Fruit fly (Drosophila melanogaster) whole organism, embryonic: Measurements from ENCODE around the gene Cdc6.

Experiments
- ATbp ChIP-seq: fragments of 200-800 bp; sonication (Bioruptor generic); optimal IDR thresholded peaks from 2 replicates; lab custom pipeline; 2017; ENCODE audit warnings: missing biosample characterization, mild to moderate bottlenecking, missing genetic modification characterization, missing genetic modification reagents
- Asciz ChIP-seq: fragments of 200-800 bp; sonication (Bioruptor generic); optimal IDR thresholded peaks from 2 replicates; lab custom pipeline; 2017; ENCODE audit warnings: missing biosample characterization, mild to moderate bottlenecking, missing genetic modification characterization, missing genetic modification reagents
- Atf3 ChIP-seq: fragments of 200-800 bp; sonication (Bioruptor generic); optimal IDR thresholded peaks from 3 replicates; lab custom pipeline; 2016; ENCODE audit warnings: missing biosample characterization, missing genetic modification characterization
- Bteb2 ChIP-seq: fragments of 200-800 bp; sonication (Bioruptor generic); optimal IDR thresholded peaks from 2 replicates; lab custom pipeline; 2016; ENCODE audit warnings: missing biosample characterization, missing genetic modification characterization
- CG11723 ChIP-seq: fragments of 200-800 bp; sonication (Bioruptor generic); optimal IDR thresholded peaks from 2 replicates; lab custom pipeline; 2017; ENCODE audit warnings: missing biosample characterization, mild to moderate bottlenecking, missing genetic modification characterization
- CG17186 ChIP-seq: fragments of 200-800 bp; sonication (Bioruptor generic); optimal IDR thresholded peaks from 3 replicates; lab custom pipeline; 2017; ENCODE audit warnings: missing biosample characterization, missing genetic modification reagents, missing genetic modification characterization
- CG17359 ChIP-seq: fragments of 200-800 bp; sonication (Bioruptor generic); optimal IDR thresholded peaks from 3 replicates; lab custom pipeline; 2018; ENCODE audit warnings: missing biosample characterization, mild to moderate bottlenecking, missing genetic modification characterization, moderate library complexity
- CG17612 ChIP-seq: fragments of 200-800 bp; sonication (Bioruptor generic); IDR thresholded peaks from 2 replicates; pipeline ENCODE4 v1.3.6; 2022; ENCODE audit warnings: missing biosample characterization, missing genetic modification characterization
- CG18262 ChIP-seq: fragments of 200-800 bp; optimal IDR thresholded peaks from 3 replicates; lab custom pipeline; 2019; ENCODE audit warnings: missing biosample characterization, mild to moderate bottlenecking, missing genetic modification characterization, moderate library complexity
- CG18599 ChIP-seq: fragments of 200-800 bp; sonication (Bioruptor generic); optimal IDR thresholded peaks from 3 replicates; lab custom pipeline; 2017; ENCODE audit warnings: missing biosample characterization, missing genetic modification characterization, mild to moderate bottlenecking, moderate library complexity, missing genetic modification reagents
- CG30431 ChIP-seq: fragments of 200-800 bp; sonication (Bioruptor generic); optimal IDR thresholded peaks from 2 replicates; lab custom pipeline; 2017; ENCODE audit warnings: missing biosample characterization, missing genetic modification characterization
- CG34224 ChIP-seq: fragments of 200-800 bp; sonication (Bioruptor generic); IDR thresholded peaks from 3 replicates; pipeline ENCODE4 v1.3.6; 2022; ENCODE audit warnings: missing biosample characterization, missing genetic modification characterization; ENCODE audit not compliant: partially characterized antibody
- CG34422 ChIP-seq: fragments of 200-800 bp; sonication (Bioruptor generic); IDR thresholded peaks from 3 replicates; pipeline ENCODE4 v1.3.6; 2022; ENCODE audit warnings: missing biosample characterization, missing genetic modification characterization
- CG4360 ChIP-seq: fragments of 200-800 bp; sonication (Bioruptor generic); IDR thresholded peaks from 2 replicates; pipeline ENCODE4 v1.3.6; 2022; ENCODE audit warnings: missing biosample characterization, missing genetic modification characterization
- CG43689 ChIP-seq: fragments of 200-800 bp; sonication (Bioruptor generic); IDR thresholded peaks from 2 replicates; pipeline ENCODE4 v1.3.6; 2022; ENCODE audit warnings: missing biosample characterization, missing genetic modification characterization
- CG6791 ChIP-seq: fragments of 200-800 bp; sonication (Bioruptor generic); IDR thresholded peaks from 3 replicates; pipeline ENCODE4 v1.3.6; 2022; ENCODE audit warnings: missing biosample characterization, missing genetic modification characterization; ENCODE audit not compliant: partially characterized antibody
- CG8765 ChIP-seq: fragments of 200-800 bp; sonication (Bioruptor generic); IDR thresholded peaks from 2 replicates; pipeline ENCODE4 v1.3.6; 2022; ENCODE audit warnings: missing biosample characterization, missing genetic modification characterization
- CG9437 ChIP-seq: fragments of 200-800 bp; sonication (Bioruptor generic); optimal IDR thresholded peaks from 2 replicates; lab custom pipeline; 2018; ENCODE audit warnings: missing biosample characterization, mild to moderate bottlenecking, missing genetic modification characterization
- Camta ChIP-seq: fragments of 200-800 bp; sonication (Bioruptor generic); optimal IDR thresholded peaks from 2 replicates; lab custom pipeline; 2016; ENCODE audit warnings: missing biosample characterization, missing genetic modification characterization
- Dad ChIP-seq: fragments of 200-800 bp; sonication (Bioruptor generic); optimal IDR thresholded peaks from 3 replicates; lab custom pipeline; 2016; ENCODE audit warnings: missing biosample characterization, missing genetic modification characterization
- Dbx ChIP-seq: fragments of 200-800 bp; sonication (Bioruptor generic); IDR thresholded peaks from 3 replicates; pipeline ENCODE4 v1.3.6; 2022; ENCODE audit warnings: missing biosample characterization, missing genetic modification characterization
- Dp ChIP-seq: fragments of 200-800 bp; sonication (Bioruptor generic); optimal IDR thresholded peaks from 2 replicates; lab custom pipeline; 2018; ENCODE audit warnings: missing biosample characterization, mild to moderate bottlenecking, missing genetic modification characterization, moderate library complexity
- Ets97D ChIP-seq: fragments of 200-800 bp; sonication (Bioruptor generic); optimal IDR thresholded peaks from 3 replicates; lab custom pipeline; 2016; ENCODE audit warnings: missing biosample characterization, missing genetic modification characterization
- HLH3B ChIP-seq: fragments of 200-800 bp; sonication (Bioruptor generic); IDR thresholded peaks from 2 replicates; pipeline ENCODE4 v1.3.6; 2022; ENCODE audit warnings: missing biosample characterization, missing genetic modification characterization
- Hmr ChIP-seq: fragments of 200-800 bp; sonication (Bioruptor generic); optimal IDR thresholded peaks from 3 replicates; lab custom pipeline; 2017; ENCODE audit warnings: mild to moderate bottlenecking, missing biosample characterization, missing genetic modification reagents, missing genetic modification characterization
- Hr78 ChIP-seq, 2 experiments: fragments of 200-800 bp in 1 of 2; fragments of >200 bp in 1 of 2; sonication (Bioruptor generic) in 1 of 2; optimal IDR thresholded peaks; 2 replicates each; lab custom pipeline; 2017 to 2019; ENCODE audit warnings: missing biosample characterization in 2 of 2, missing genetic modification characterization in 2 of 2, mild to moderate bottlenecking in 1 of 2, moderate library complexity in 1 of 2
- Kr ChIP-seq: fragments of 200-800 bp; sonication (Bioruptor generic); optimal IDR thresholded peaks from 2 replicates; lab custom pipeline; 2017; ENCODE audit warnings: missing biosample characterization, mild to moderate bottlenecking, missing genetic modification characterization
- Side ChIP-seq: fragments of 200-800 bp; sonication (Bioruptor generic); optimal IDR thresholded peaks from 2 replicates; lab custom pipeline; 2016; ENCODE audit warnings: missing biosample characterization, missing genetic modification characterization
- Sry-β ChIP-seq: fragments of 200-800 bp; sonication (Bioruptor generic); optimal IDR thresholded peaks from 2 replicates; lab custom pipeline; 2018; ENCODE audit warnings: missing biosample characterization, mild to moderate bottlenecking, missing genetic modification characterization, moderate library complexity
- YL-1 ChIP-seq: fragments of 200-800 bp; sonication (Bioruptor generic); optimal IDR thresholded peaks from 3 replicates; lab custom pipeline; 2017; ENCODE audit warnings: missing biosample characterization, mild to moderate bottlenecking, missing genetic modification characterization
- bbx ChIP-seq: fragments of 200-800 bp; sonication (Bioruptor generic); IDR thresholded peaks from 2 replicates; pipeline ENCODE4 v1.3.6; 2022; ENCODE audit warnings: missing biosample characterization, missing genetic modification characterization; ENCODE audit not compliant: partially characterized antibody
- bigmax ChIP-seq: fragments of 200-800 bp; sonication (Bioruptor generic); optimal IDR thresholded peaks from 2 replicates; lab custom pipeline; 2018; ENCODE audit warnings: missing biosample characterization, mild to moderate bottlenecking, missing genetic modification characterization
- corto ChIP-seq: fragments of 200-800 bp; sonication (Bioruptor generic); optimal IDR thresholded peaks from 2 replicates; lab custom pipeline; 2016; ENCODE audit warnings: missing biosample characterization, mild to moderate bottlenecking, missing genetic modification characterization, moderate library complexity
- crp ChIP-seq, 2 experiments: fragments of 200-800 bp; sonication (Bioruptor generic); optimal IDR thresholded peaks; 2 replicates in 1 of 2; 3 replicates in 1 of 2; lab custom pipeline; 2017; ENCODE audit warnings: missing biosample characterization in 2 of 2, missing genetic modification characterization in 2 of 2, mild to moderate bottlenecking in 1 of 2, moderate library complexity in 1 of 2
- disco-r ChIP-seq: fragments of 200-800 bp; sonication (Bioruptor generic); optimal IDR thresholded peaks from 2 replicates; lab custom pipeline; 2016; ENCODE audit warnings: missing biosample characterization, missing genetic modification characterization
- gem ChIP-seq: fragments of 200-800 bp; sonication (Bioruptor generic); optimal IDR thresholded peaks from 2 replicates; lab custom pipeline; 2019; ENCODE audit warnings: missing biosample characterization, mild to moderate bottlenecking, missing genetic modification characterization, moderate library complexity
- grn ChIP-seq: fragments of 200-800 bp; sonication (Bioruptor generic); optimal IDR thresholded peaks from 3 replicates; lab custom pipeline; 2017; ENCODE audit warnings: missing biosample characterization, missing genetic modification characterization
- gsb-n ChIP-seq: fragments of 200-800 bp; sonication (Bioruptor generic); optimal IDR thresholded peaks from 3 replicates; lab custom pipeline; 2018; ENCODE audit warnings: missing biosample characterization, mild to moderate bottlenecking, missing genetic modification characterization
- inv ChIP-seq: fragments of 200-800 bp; sonication (Bioruptor generic); IDR thresholded peaks from 2 replicates; pipeline ENCODE4 v1.3.6; 2022; ENCODE audit warnings: missing biosample characterization, missing genetic modification characterization; ENCODE audit not compliant: partially characterized antibody
- kni ChIP-seq: fragments of 200-800 bp; sonication (Bioruptor generic); optimal IDR thresholded peaks from 3 replicates; lab custom pipeline; 2017; ENCODE audit warnings: mild to moderate bottlenecking, missing biosample characterization, missing genetic modification reagents, missing genetic modification characterization
- nerfin-1 ChIP-seq: fragments of 200-800 bp; sonication (Bioruptor generic); optimal IDR thresholded peaks from 3 replicates; lab custom pipeline; 2019; ENCODE audit warnings: missing biosample characterization, mild to moderate bottlenecking, missing genetic modification characterization, moderate library complexity
- nom ChIP-seq: fragments of 200-800 bp; sonication (Bioruptor generic); optimal IDR thresholded peaks from 2 replicates; lab custom pipeline; 2017; ENCODE audit warnings: missing biosample characterization, missing genetic modification characterization, mild to moderate bottlenecking, moderate library complexity, missing genetic modification reagents
- pb ChIP-seq: fragments of 200-800 bp; sonication (Bioruptor generic); optimal IDR thresholded peaks from 3 replicates; lab custom pipeline; 2016; ENCODE audit warnings: missing biosample characterization, missing genetic modification characterization
- pzg ChIP-seq: fragments of 200-800 bp; sonication (Bioruptor generic); optimal IDR thresholded peaks from 3 replicates; lab custom pipeline; 2018; ENCODE audit warnings: missing biosample characterization, mild to moderate bottlenecking, missing genetic modification characterization, moderate library complexity
- ranshi ChIP-seq: fragments of 200-800 bp; sonication (Bioruptor generic); IDR thresholded peaks from 2 replicates; pipeline ENCODE4 v1.3.6; 2022; ENCODE audit warnings: missing biosample characterization, missing genetic modification characterization
- sc ChIP-seq, 3 experiments: fragments of >200 bp in 2 of 3; fragments of 200-800 bp in 1 of 3; sonication (Bioruptor generic) in 1 of 3; optimal IDR thresholded peaks; 2 replicates in 2 of 3; 3 replicates in 1 of 3; lab custom pipeline; 2017; ENCODE audit warnings: mild to moderate bottlenecking in 1 of 3, missing biosample characterization in 1 of 3, missing genetic modification characterization in 1 of 3, missing genetic modification reagents in 1 of 3
- scrt ChIP-seq: fragments of 200-800 bp; sonication (Bioruptor generic); optimal IDR thresholded peaks from 2 replicates; lab custom pipeline; 2018; ENCODE audit warnings: missing biosample characterization, mild to moderate bottlenecking, missing genetic modification characterization, moderate library complexity
- ssp ChIP-seq: fragments of 200-800 bp; sonication (Bioruptor generic); IDR thresholded peaks from 2 replicates; pipeline ENCODE4 v1.3.6; 2022; ENCODE audit warnings: missing biosample characterization, missing genetic modification characterization
- zfh2 ChIP-seq: fragments of 200-800 bp; sonication (Bioruptor generic); optimal IDR thresholded peaks from 2 replicates; lab custom pipeline; 2016; ENCODE audit warnings: missing biosample characterization, missing genetic modification characterization

Gene Cdc6

DNA sequence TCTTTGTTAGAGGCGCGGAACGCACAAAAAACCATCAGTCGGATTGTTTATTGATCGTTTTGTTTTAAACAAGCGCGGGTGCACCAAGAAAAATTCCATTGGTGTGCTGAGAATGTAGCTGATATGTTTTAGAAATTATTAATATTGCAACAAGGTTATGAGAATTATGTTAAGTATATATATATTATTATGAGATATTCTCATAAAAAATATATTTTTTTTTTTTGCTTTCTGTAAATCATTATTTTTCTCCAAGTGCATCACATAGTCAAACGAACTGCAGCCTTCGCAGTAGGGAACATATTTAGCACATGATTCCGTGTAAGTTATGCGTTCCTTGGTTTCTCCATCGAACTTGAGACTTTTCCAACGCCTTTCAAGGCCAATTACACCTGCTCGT lies 4.9 kb downstream of the Cdc6 start (continued):
- TF ChIP-seq CG18599 (GFP tag; lab: Kevin White, UChicago) (peak; percentile 60), gem (tag; lab: Kevin White, UChicago) (peak; percentile 80), ranshi (GFP tag; lab: Robert Waterston, UW) (peak; percentile 84), disco-r (no peak), Asciz (GFP tag; lab: Kevin White, UChicago) (peak; percentile 49), nom (GFP tag; lab: Kevin White, UChicago) (no peak), CG4360 (GFP tag; lab: Robert Waterston, UW) (no peak), pzg (GFP tag; lab: Kevin White, UChicago) (no peak), Hr78 (GFP tag; optimal IDR thresholded peaks at IDR 0.05; lab: Kevin White, UChicago) (peak in 1 of 2 experiments; percentile 49), Bteb2 (GFP tag; lab: Kevin White, UChicago) (no peak), CG18262 (peak; percentile 87), Dp (GFP tag; lab: Kevin White, UChicago) (no peak), CG17612 (GFP tag; lab: Robert Waterston, UW) (0 out of 2 replicates have a peak, but pooled peaks have one; percentile 29), CG17359 (peak; percentile 65), CG11723 (no peak), inv (no peak), HLH3B (GFP tag; lab: Robert Waterston, UW) (peak; percentile 85), zfh2 (GFP tag; lab: Kevin White, UChicago) (no peak), scrt (GFP tag; lab: Kevin White, UChicago) (no peak), kni (GFP tag; lab: Kevin White, UChicago) (no peak), CG30431 (no peak), CG9437 (GFP tag; lab: Kevin White, UChicago) (peak; percentile 44), CG8765 (no peak), Kr (no peak), pb (GFP tag; lab: Kevin White, UChicago) (no peak), CG43689 (GFP tag; lab: Robert Waterston, UW) (no peak), Hmr (GFP tag; lab: Kevin White, UChicago) (no peak), corto (no peak), CG34422 (GFP tag; lab: Robert Waterston, UW) (peak; percentile 82), Atf3 (GFP tag; lab: Kevin White, UChicago) (no peak), Dad (no peak), Side (GFP tag; lab: Kevin White, UChicago) (no peak), ssp (GFP tag; lab: Robert Waterston, UW) (peak; percentile 71), Camta (no peak), ATbp (GFP tag; lab: Kevin White, UChicago) (peak; percentile 32), YL-1 (GFP tag; lab: Kevin White, UChicago) (no peak), sc (optimal IDR thresholded peaks at IDR 0.05; lab: Kevin White, UChicago) (no peak), sc (GFP tag; optimal IDR thresholded peaks at IDR 0.05; lab: Kevin White, UChicago) (no peak), CG17186 (no peak), nerfin-1 (tag; lab: Kevin White, UChicago) (peak; percentile 29), gsb-n (tag; lab: Kevin White, UChicago) (peak; percentile 51), bbx (GFP tag; lab: Robert Waterston, UW) (no peak), Sry-β (no peak), CG6791 (no peak), CG34224 (no peak), Dbx (GFP tag; lab: Robert Waterston, UW) (0 out of 3 replicates have a peak, but pooled peaks have one; percentile 40), bigmax (GFP tag; lab: Kevin White, UChicago) (no peak), grn (no peak), crp (GFP tag; optimal IDR thresholded peaks at IDR 0.05; lab: Kevin White, UChicago) (no peak), Ets97D (GFP tag; lab: Kevin White, UChicago) (no peak)
